Worm (Caenorhabditis elegans): ENCODE results near the gene srx-44.
"Not testable (repeated sequence)": the region's sequence is repeated elsewhere in the genome, so short reads cannot be mapped to it uniquely, and the experiment has no call there.

Gene srx-44

ce11 chrV:16009564-16009963, 10.6 kb upstream of the srx-44 start, which contains the start of gene str-233:
TSS of gene str-233 (minus strand) at chrV:16009664.
- no peak for TF ChIP-seq W03F9.2 (tag; optimal IDR thresholded peaks at IDR 0.05)
- TF ChIP-seq dao-5 (tag; optimal IDR thresholded peaks at IDR 0.05), result no peak

- TF ChIP-seq W03F9.2 (tag; optimal IDR thresholded peaks at IDR 0.05), result no peak
These were observed 4.5 kb upstream of the srx-44 start, which contains the start of gene str-232 for ce11 chrV:16015652-16016051. TSS of gene str-232 (minus strand) at chrV:16015752.

ce11 chrV:16016977-16017376, 3.2 kb upstream of the srx-44 start:
- TF ChIP-seq him-1 (tag; optimal IDR thresholded peaks at IDR 0.05), result no peak
- TF ChIP-seq W03F9.2 (tag; optimal IDR thresholded peaks at IDR 0.05), result no peak
- TF ChIP-seq dao-5 (tag; optimal IDR thresholded peaks at IDR 0.05), result no peak

- TF ChIP-seq him-1 (tag; optimal IDR thresholded peaks at IDR 0.05) (no peak), dao-5 (tag; optimal IDR thresholded peaks at IDR 0.05) (no peak), W03F9.2 (tag; optimal IDR thresholded peaks at IDR 0.05) (no peak)
These were observed 2.5 kb upstream of the srx-44 start, which contains the start of gene srx-43 for ce11 chrV:16017671-16018070. TSS of gene srx-43 (plus strand) at chrV:16017971.

- no peak for TF ChIP-seq dao-5 (tag; optimal IDR thresholded peaks at IDR 0.05)
- no peak for TF ChIP-seq him-1 (tag; optimal IDR thresholded peaks at IDR 0.05)
- TF ChIP-seq W03F9.2 (tag; optimal IDR thresholded peaks at IDR 0.05), result no peak
These were observed 2.5 kb downstream of the srx-44 start for ce11 chrV:16022600-16022999.

- TF ChIP-seq dao-5 (tag; optimal IDR thresholded peaks at IDR 0.05), result no peak
- TF ChIP-seq W03F9.2 (tag; optimal IDR thresholded peaks at IDR 0.05), result no peak
- TF ChIP-seq him-1 (tag; optimal IDR thresholded peaks at IDR 0.05), result no peak
These were observed 2.9 kb downstream of the srx-44 start, which contains the start of gene cwc-15 for ce11 chrV:16023051-16023450. TSS of gene cwc-15 (plus strand) at chrV:16023351.

ce11 chrV:16023559-16023958, 3.4 kb downstream of the srx-44 start:
- no peak for TF ChIP-seq dao-5 (tag; optimal IDR thresholded peaks at IDR 0.05)
- TF ChIP-seq W03F9.2 (tag; optimal IDR thresholded peaks at IDR 0.05), result no peak
- TF ChIP-seq him-1 (tag; optimal IDR thresholded peaks at IDR 0.05), result no peak

- TF ChIP-seq W03F9.2 (tag; optimal IDR thresholded peaks at IDR 0.05), result no peak
- no peak for TF ChIP-seq dao-5 (tag; optimal IDR thresholded peaks at IDR 0.05)
- no peak for TF ChIP-seq him-1 (tag; optimal IDR thresholded peaks at IDR 0.05)
These were observed 4.2 kb downstream of the srx-44 start, which contains the start of gene T10C6.6 for ce11 chrV:16024300-16024699. TSS of gene T10C6.6 (plus strand) at chrV:16024326.

- TF ChIP-seq W03F9.2 (tag; optimal IDR thresholded peaks at IDR 0.05), result no peak
- TF ChIP-seq him-1 (tag; optimal IDR thresholded peaks at IDR 0.05), result no peak
- no peak for TF ChIP-seq dao-5 (tag; optimal IDR thresholded peaks at IDR 0.05)
These were observed 4.8 kb downstream of the srx-44 start for ce11 chrV:16024917-16025316.

ce11 chrV:16029237-16029636, 9.1 kb downstream of the srx-44 start:
- TF ChIP-seq him-1 (tag; optimal IDR thresholded peaks at IDR 0.05), result no peak
- no peak for TF ChIP-seq dao-5 (tag; optimal IDR thresholded peaks at IDR 0.05)
- no peak for TF ChIP-seq W03F9.2 (tag; optimal IDR thresholded peaks at IDR 0.05)

- TF ChIP-seq dao-5 (tag; optimal IDR thresholded peaks at IDR 0.05) (no peak), him-1 (tag; optimal IDR thresholded peaks at IDR 0.05) (no peak), W03F9.2 (tag; optimal IDR thresholded peaks at IDR 0.05) (no peak)
These were observed 11.4 kb downstream of the srx-44 start, which contains the start of gene T10C6.7 for ce11 chrV:16031571-16031970. TSS of gene T10C6.7 (minus strand) at chrV:16031713.

- TF ChIP-seq W03F9.2 (tag; optimal IDR thresholded peaks at IDR 0.05) (no peak), him-1 (tag; optimal IDR thresholded peaks at IDR 0.05) (no peak), dao-5 (tag; optimal IDR thresholded peaks at IDR 0.05) (no peak)
These were observed 12.6 kb downstream of the srx-44 start, which contains the start of gene T10C6.16 for ce11 chrV:16032761-16033160. TSS of gene T10C6.16 (minus strand) at chrV:16033005.

ce11 chrV:16033491-16033890, 13.3 kb downstream of the srx-44 start:
- TF ChIP-seq him-1 (tag; optimal IDR thresholded peaks at IDR 0.05) (no peak), W03F9.2 (tag; optimal IDR thresholded peaks at IDR 0.05) (no peak), dao-5 (tag; optimal IDR thresholded peaks at IDR 0.05) (no peak)

ce11 chrV:16036166-16036565, 16.0 kb downstream of the srx-44 start, which contains the start of gene T10C6.10:
TSS of gene T10C6.10 (plus strand) at chrV:16036413.
- TF ChIP-seq W03F9.2 (tag; optimal IDR thresholded peaks at IDR 0.05) (no peak), dao-5 (tag; optimal IDR thresholded peaks at IDR 0.05) (no peak), him-1 (tag; optimal IDR thresholded peaks at IDR 0.05) (no peak)

ce11 chrV:16040140-16040827, 20.1 kb downstream of the srx-44 start, which contains the start of the genes his-4 and his-3:
TSS of gene his-4 (minus strand) at chrV:16040515.
TSS of gene his-3 (plus strand) at chrV:16040808.
- TF ChIP-seq dao-5, him-1, W03F9.2 (tag; optimal IDR thresholded peaks at IDR 0.05): not testable (repeated sequence)

Measured in whole organism, L4/young adult.